Fruit fly (Drosophila melanogaster): Measurements from ENCODE around the gene CG9727.

Gene CG9727

DNA sequence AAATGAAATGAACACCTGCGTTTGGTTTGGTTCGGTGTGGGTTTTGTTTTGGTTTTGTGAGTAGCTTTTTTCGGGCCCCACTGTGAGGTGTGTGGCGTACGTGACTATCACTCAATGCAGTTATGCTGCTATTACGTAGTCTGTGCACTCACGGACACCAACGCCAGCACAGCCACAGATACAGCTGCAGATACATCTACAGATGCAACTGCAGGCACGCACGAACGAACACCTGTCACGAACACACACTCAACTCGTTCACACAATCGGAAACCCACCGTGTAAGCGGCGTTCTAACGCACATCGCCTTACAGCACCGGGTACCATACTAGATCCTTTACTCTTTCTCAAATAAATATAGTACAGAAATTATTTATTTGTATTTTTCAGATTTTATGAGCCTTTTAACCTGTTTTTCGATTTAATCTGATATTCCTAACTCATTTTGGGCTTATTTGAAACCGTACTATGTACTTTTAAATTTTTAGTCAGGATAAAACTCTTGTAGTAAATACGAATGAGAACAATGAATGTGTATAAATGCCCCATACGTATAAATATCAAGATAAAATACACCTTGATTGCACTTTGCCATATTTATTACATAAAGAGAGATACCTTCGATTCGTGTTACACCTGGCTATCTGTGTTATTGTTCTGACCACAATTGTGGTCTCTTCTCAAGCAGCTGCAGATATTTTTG lies 30.9 kb downstream of the CG9727 start (continued):
- peak; percentile 40 for TF ChIP-seq CG7556 (GFP tag; optimal IDR thresholded peaks at IDR 0.05)
- peak; percentile 33 for TF ChIP-seq CG11504 (tag; optimal IDR thresholded peaks at IDR 0.05)
- TF ChIP-seq stc (GFP tag; IDR thresholded peaks at IDR 0.05), result no peak
- peak; percentile 26 for TF ChIP-seq CG30403 (GFP tag; optimal IDR thresholded peaks at IDR 0.05)
- TF ChIP-seq Pdp1 (GFP tag; optimal IDR thresholded peaks at IDR 0.05), result peak in 1 of 2 experiments; percentile 47
- peak; percentile 66 for TF ChIP-seq dmrt11E (tag; optimal IDR thresholded peaks at IDR 0.05)
- peak; percentile 49 for TF ChIP-seq nmo (GFP tag; optimal IDR thresholded peaks at IDR 0.05)
- no peak for TF ChIP-seq sisA (GFP tag; IDR thresholded peaks at IDR 0.05)
- peak; percentile 26 for TF ChIP-seq Sox100B (GFP tag; optimal IDR thresholded peaks at IDR 0.05)
- TF ChIP-seq CG4820 (GFP tag; optimal IDR thresholded peaks at IDR 0.05), result peak; percentile 18
- 0 out of 3 replicates have a peak, but pooled peaks have one; percentile 22 for TF ChIP-seq row (GFP tag; IDR thresholded peaks at IDR 0.05)
- no peak for TF ChIP-seq CG2120 (GFP tag; optimal IDR thresholded peaks at IDR 0.05)
- peak; percentile 36 for TF ChIP-seq CG2712 (tag; optimal IDR thresholded peaks at IDR 0.05)
- peak; percentile 2 for TF ChIP-seq Six4 (GFP tag; optimal IDR thresholded peaks at IDR 0.05)
- TF ChIP-seq sens (GFP tag), result peak; percentile 93
- no peak for TF ChIP-seq Nf-YC (tag; optimal IDR thresholded peaks at IDR 0.05)
- peak; percentile 64 for TF ChIP-seq kah (GFP tag; optimal IDR thresholded peaks at IDR 0.05)
- TF ChIP-seq tio (GFP tag; optimal IDR thresholded peaks at IDR 0.05), result peak; percentile 3
- TF ChIP-seq bsh (GFP tag; optimal IDR thresholded peaks at IDR 0.05), result peak; percentile 36 to 47
- no peak for TF ChIP-seq CG17829 (tag; optimal IDR thresholded peaks at IDR 0.05)

DNA sequence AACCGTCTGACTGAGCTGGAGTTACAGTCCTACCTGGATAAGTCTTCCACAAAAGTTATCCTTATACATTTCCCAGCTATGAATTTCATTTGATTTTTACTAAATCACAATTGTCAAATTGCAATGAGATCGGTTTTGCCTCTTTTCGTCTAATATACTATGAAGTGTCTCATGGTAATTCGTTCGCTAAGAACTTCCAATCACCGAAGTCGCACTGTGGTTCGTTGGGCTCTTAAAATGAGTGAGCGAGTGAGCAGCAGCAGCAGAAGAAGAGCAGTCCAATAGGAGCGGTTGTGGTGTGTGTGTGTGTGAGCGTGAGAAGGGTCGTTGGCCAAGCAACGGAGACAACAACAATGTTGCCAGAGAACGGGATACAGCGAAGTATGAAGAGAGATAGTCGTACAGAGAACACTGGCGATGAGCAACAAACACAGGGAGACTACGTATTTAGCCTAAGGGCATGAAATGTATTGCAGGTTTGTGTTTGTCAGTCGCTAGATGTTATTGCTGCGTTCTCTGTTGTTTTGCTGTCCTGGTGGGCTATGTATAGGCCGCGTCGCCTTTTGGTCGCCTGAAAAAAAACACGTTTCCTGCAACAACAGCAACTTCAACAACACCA lies 32.4 kb downstream of the CG9727 start:
- TF ChIP-seq Meics (GFP tag; optimal IDR thresholded peaks at IDR 0.05) (peak; percentile 93), twi (tag; optimal IDR thresholded peaks at IDR 0.05) (peak; percentile 68), CG13775 (GFP tag; optimal IDR thresholded peaks at IDR 0.05) (peak; percentile 89), TFAM (GFP tag; optimal IDR thresholded peaks at IDR 0.05) (peak; percentile 29), dimm (GFP tag; IDR thresholded peaks at IDR 0.05) (peak; percentile 85), al (GFP tag; IDR thresholded peaks at IDR 0.05) (peak; percentile 83), pzg (GFP tag; optimal IDR thresholded peaks at IDR 0.05) (peak; percentile 16), CG16863 (GFP tag; optimal IDR thresholded peaks at IDR 0.05) (peak; percentile 91), HmgD (GFP tag; optimal IDR thresholded peaks at IDR 0.05) (peak; percentile 95), CG6683 (GFP tag; optimal IDR thresholded peaks at IDR 0.05) (peak; percentile 77), gem (tag; optimal IDR thresholded peaks at IDR 0.05) (peak; percentile 94), nom (GFP tag; optimal IDR thresholded peaks at IDR 0.05) (peak; percentile 86), CG32767 (GFP tag; IDR thresholded peaks at IDR 0.05) (peak; percentile 83), CG2202 (tag; optimal IDR thresholded peaks at IDR 0.05) (peak; percentile 78), CG8281 (tag; optimal IDR thresholded peaks at IDR 0.05) (peak; percentile 67), CG7745 (tag; optimal IDR thresholded peaks at IDR 0.05) (peak; percentile 69), Ravus (GFP tag; IDR thresholded peaks at IDR 0.05) (peak; percentile 74), corto (GFP tag; optimal IDR thresholded peaks at IDR 0.05) (peak; percentile 97), CG32532 (GFP tag; IDR thresholded peaks at IDR 0.05) (peak; percentile 89), slp2 (GFP tag; optimal IDR thresholded peaks at IDR 0.05) (peak; percentile 87), CG18619 (GFP tag; optimal IDR thresholded peaks at IDR 0.05) (peak; percentile 87), CG6854 (GFP tag; optimal IDR thresholded peaks at IDR 0.05) (peak; percentile 88), gro (GFP tag; optimal IDR thresholded peaks at IDR 0.05) (peak; percentile 96), eve (GFP tag; optimal IDR thresholded peaks at IDR 0.05) (peak in 1 of 2 experiments; percentile 93), stc (GFP tag; IDR thresholded peaks at IDR 0.05) (peak; percentile 91), zfh2 (GFP tag; optimal IDR thresholded peaks at IDR 0.05) (peak; percentile 93), CG9215 (GFP tag; IDR thresholded peaks at IDR 0.05) (peak; percentile 83), dati (GFP tag; IDR thresholded peaks at IDR 0.05) (peak; percentile 85), salm (tag; optimal IDR thresholded peaks at IDR 0.05) (peak; percentile 79), btn (GFP tag; optimal IDR thresholded peaks at IDR 0.05) (peak; percentile 76)

Data from whole organism, embryonic.